Fruit fly (Drosophila melanogaster) whole organism, embryonic: ENCODE data around the gene CG9926.

ENCODE experiments used
- Ada2b ChIP-seq: fragments of 200-800 bp; sonication (Bioruptor generic); IDR thresholded peaks from 2 replicates; pipeline ENCODE4 v1.3.6; 2022; ENCODE audit warnings: missing biosample characterization, missing genetic modification characterization
- Aef1 ChIP-seq: fragments of 200-800 bp; sonication (Bioruptor generic); IDR thresholded peaks from 3 replicates; pipeline ENCODE4 v1.3.6; 2022; ENCODE audit warnings: missing biosample characterization, missing genetic modification characterization
- Blimp-1 ChIP-seq: fragments of 200-800 bp; sonication (Bioruptor generic); optimal IDR thresholded peaks from 3 replicates; lab custom pipeline; 2018; ENCODE audit warnings: missing biosample characterization, missing genetic modification characterization, mild to moderate bottlenecking, moderate library complexity, missing genetic modification reagents
- CG12299 ChIP-seq: fragments of 200-800 bp; sonication (Bioruptor generic); optimal IDR thresholded peaks from 2 replicates; lab custom pipeline; 2018; ENCODE audit warnings: missing biosample characterization, mild to moderate bottlenecking, missing genetic modification characterization
- CG13424 ChIP-seq: fragments of 200-800 bp; sonication (Bioruptor generic); optimal IDR thresholded peaks from 2 replicates; lab custom pipeline; 2019; ENCODE audit warnings: missing biosample characterization, mild to moderate bottlenecking, missing genetic modification characterization, moderate library complexity
- CG13894 ChIP-seq: fragments of 200-800 bp; sonication (Bioruptor generic); optimal IDR thresholded peaks from 3 replicates; lab custom pipeline; 2018; ENCODE audit warnings: missing biosample characterization, mild to moderate bottlenecking, missing genetic modification characterization, moderate library complexity
- CG14710 ChIP-seq: fragments of 200-800 bp; sonication (Bioruptor generic); optimal IDR thresholded peaks from 3 replicates; lab custom pipeline; 2019; ENCODE audit warnings: missing biosample characterization, mild to moderate bottlenecking, missing genetic modification characterization, moderate library complexity
- CG15514 ChIP-seq: fragments of 200-800 bp; sonication (Bioruptor generic); optimal IDR thresholded peaks from 3 replicates; lab custom pipeline; 2017; ENCODE audit warnings: missing biosample characterization, missing genetic modification characterization, mild to moderate bottlenecking, moderate library complexity, missing genetic modification reagents
- CG16813 ChIP-seq: fragments of 200-800 bp; sonication (Bioruptor generic); IDR thresholded peaks from 3 replicates; pipeline ENCODE4 v1.3.6; 2022; ENCODE audit warnings: missing biosample characterization, missing genetic modification characterization; ENCODE audit not compliant: partially characterized antibody
- CG17359 ChIP-seq: fragments of 200-800 bp; sonication (Bioruptor generic); optimal IDR thresholded peaks from 3 replicates; lab custom pipeline; 2018; ENCODE audit warnings: missing biosample characterization, mild to moderate bottlenecking, missing genetic modification characterization, moderate library complexity
- CG17802 ChIP-seq: fragments of 200-800 bp; sonication (Bioruptor generic); optimal IDR thresholded peaks from 2 replicates; lab custom pipeline; 2018; ENCODE audit warnings: missing biosample characterization, mild to moderate bottlenecking, missing genetic modification characterization, moderate library complexity
- CG2678 ChIP-seq: fragments of 200-800 bp; sonication (Bioruptor generic); optimal IDR thresholded peaks from 3 replicates; lab custom pipeline; 2019; ENCODE audit warnings: missing biosample characterization, mild to moderate bottlenecking, missing genetic modification characterization, moderate library complexity
- CG2889 ChIP-seq: fragments of 200-800 bp; sonication (Bioruptor generic); IDR thresholded peaks from 3 replicates; pipeline ENCODE4 v1.3.6; 2022; ENCODE audit warnings: missing biosample characterization, missing genetic modification characterization
- CG30020 ChIP-seq: fragments of 200-800 bp; optimal IDR thresholded peaks from 2 replicates; lab custom pipeline; 2019; ENCODE audit warnings: missing biosample characterization, mild to moderate bottlenecking, missing genetic modification characterization, moderate library complexity
- CG31365 ChIP-seq: fragments of 200-800 bp; sonication (Bioruptor generic); optimal IDR thresholded peaks from 2 replicates; lab custom pipeline; 2018; ENCODE audit warnings: missing biosample characterization, mild to moderate bottlenecking, missing genetic modification characterization
- CG32532 ChIP-seq: fragments of 200-800 bp; sonication (Bioruptor generic); IDR thresholded peaks from 2 replicates; pipeline ENCODE4 v1.3.6; 2022; ENCODE audit warnings: missing biosample characterization, missing genetic modification characterization
- CG34376 ChIP-seq: fragments of 200-800 bp; sonication (Bioruptor generic); optimal IDR thresholded peaks from 2 replicates; lab custom pipeline; 2018; ENCODE audit warnings: missing biosample characterization, mild to moderate bottlenecking, missing genetic modification characterization
- D19A ChIP-seq: fragments of 200-800 bp; optimal IDR thresholded peaks from 3 replicates; lab custom pipeline; 2019; ENCODE audit warnings: missing biosample characterization, mild to moderate bottlenecking, missing genetic modification characterization, moderate library complexity
- Deaf1 ChIP-seq: fragments of 200-800 bp; optimal IDR thresholded peaks from 3 replicates; lab custom pipeline; 2019; ENCODE audit warnings: missing biosample characterization, mild to moderate bottlenecking, missing genetic modification characterization, moderate library complexity
- H15 ChIP-seq: fragments of 200-800 bp; sonication (Bioruptor generic); IDR thresholded peaks from 3 replicates; pipeline ENCODE4 v1.3.6; 2022; ENCODE audit warnings: missing biosample characterization, missing genetic modification characterization
- Jarid2 ChIP-seq: fragments of 200-800 bp; sonication (Bioruptor generic); optimal IDR thresholded peaks from 3 replicates; lab custom pipeline; 2017; ENCODE audit warnings: mild to moderate bottlenecking, missing biosample characterization, missing genetic modification reagents, missing genetic modification characterization
- Lhr ChIP-seq: fragments of 200-800 bp; sonication (Bioruptor generic); optimal IDR thresholded peaks from 3 replicates; lab custom pipeline; 2017; ENCODE audit warnings: mild to moderate bottlenecking, missing biosample characterization, missing genetic modification reagents, missing genetic modification characterization
- NFAT ChIP-seq: fragments of 200-800 bp; sonication (Bioruptor generic); IDR thresholded peaks from 2 replicates; pipeline ENCODE4 v1.3.6; 2022; ENCODE audit warnings: missing biosample characterization, missing genetic modification characterization
- Oli ChIP-seq: fragments of 200-800 bp; sonication (Bioruptor generic); optimal IDR thresholded peaks from 2 replicates; lab custom pipeline; 2018; ENCODE audit warnings: missing biosample characterization, mild to moderate bottlenecking, missing genetic modification characterization, moderate library complexity
- PHDP ChIP-seq: fragments of 200-800 bp; sonication (Bioruptor generic); optimal IDR thresholded peaks from 3 replicates; lab custom pipeline; 2018; ENCODE audit warnings: missing biosample characterization, mild to moderate bottlenecking, missing genetic modification characterization, moderate library complexity
- Sin3A ChIP-seq: fragments of >200 bp; optimal IDR thresholded peaks from 2 replicates; lab custom pipeline; 2018
- Sry-β ChIP-seq: fragments of 200-800 bp; sonication (Bioruptor generic); optimal IDR thresholded peaks from 2 replicates; lab custom pipeline; 2018; ENCODE audit warnings: missing biosample characterization, mild to moderate bottlenecking, missing genetic modification characterization, moderate library complexity
- Sry-δ ChIP-seq: fragments of 200-800 bp; sonication (Bioruptor generic); optimal IDR thresholded peaks from 2 replicates; lab custom pipeline; 2016; ENCODE audit warnings: missing biosample characterization, missing genetic modification characterization
- Xrp1 ChIP-seq: fragments of 200-800 bp; sonication (Bioruptor generic); IDR thresholded peaks from 2 replicates; pipeline ENCODE4 v1.3.6; 2022; ENCODE audit warnings: missing biosample characterization, missing genetic modification characterization
- abd-A ChIP-seq: fragments of 200-800 bp; sonication (Bioruptor generic); optimal IDR thresholded peaks from 3 replicates; lab custom pipeline; 2019; ENCODE audit warnings: missing biosample characterization, mild to moderate bottlenecking, missing genetic modification characterization, moderate library complexity
- ac ChIP-seq: fragments of 200-800 bp; sonication (Bioruptor generic); optimal IDR thresholded peaks from 3 replicates; lab custom pipeline; 2017; ENCODE audit warnings: missing biosample characterization, mild to moderate bottlenecking, missing genetic modification characterization
- ash1 ChIP-seq: fragments of 200-800 bp; sonication (Bioruptor generic); optimal IDR thresholded peaks from 2 replicates; lab custom pipeline; 2018; ENCODE audit warnings: missing biosample characterization, mild to moderate bottlenecking, missing genetic modification characterization
- caup ChIP-seq: fragments of 200-800 bp; sonication (Bioruptor generic); optimal IDR thresholded peaks from 3 replicates; lab custom pipeline; 2017; ENCODE audit warnings: missing biosample characterization, mild to moderate bottlenecking, missing genetic modification characterization, moderate library complexity; ENCODE audit not compliant: severe bottlenecking
- chm ChIP-seq: fragments of 200-800 bp; sonication (Bioruptor generic); IDR thresholded peaks from 2 replicates; pipeline ENCODE4 v1.3.6; 2022; ENCODE audit warnings: missing biosample characterization, missing genetic modification characterization
- fd96Cb ChIP-seq: fragments of 200-800 bp; sonication (Bioruptor generic); optimal IDR thresholded peaks from 2 replicates; lab custom pipeline; 2018; ENCODE audit warnings: missing biosample characterization, mild to moderate bottlenecking, missing genetic modification characterization, moderate library complexity
- gcm ChIP-seq: fragments of 200-800 bp; sonication (Bioruptor generic); optimal IDR thresholded peaks from 2 replicates; lab custom pipeline; 2019; ENCODE audit warnings: missing biosample characterization, mild to moderate bottlenecking, missing genetic modification characterization, moderate library complexity
- gt ChIP-seq: fragments of 200-800 bp; sonication (Bioruptor generic); IDR thresholded peaks from 2 replicates; pipeline ENCODE4 v1.3.6; 2022; ENCODE audit warnings: missing biosample characterization, missing genetic modification characterization
- h ChIP-seq: fragments of >200 bp; optimal IDR thresholded peaks from 2 replicates; lab custom pipeline; 2017
- jigr1 ChIP-seq: fragments of 200-800 bp; sonication (Bioruptor generic); IDR thresholded peaks from 3 replicates; pipeline ENCODE4 v1.3.6; 2022; ENCODE audit warnings: missing biosample characterization, missing genetic modification characterization
- jing ChIP-seq: fragments of 200-800 bp; sonication (Bioruptor generic); optimal IDR thresholded peaks from 2 replicates; lab custom pipeline; 2018; ENCODE audit warnings: missing biosample characterization, mild to moderate bottlenecking, missing genetic modification characterization
- lbe ChIP-seq: fragments of 200-800 bp; sonication (Bioruptor generic); optimal IDR thresholded peaks from 2 replicates; lab custom pipeline; 2016; ENCODE audit warnings: missing biosample characterization, mild to moderate bottlenecking, missing genetic modification characterization
- mld ChIP-seq: fragments of 200-800 bp; sonication (Bioruptor generic); IDR thresholded peaks from 3 replicates; pipeline ENCODE4 v1.3.6; 2022; ENCODE audit warnings: missing biosample characterization, missing genetic modification characterization; ENCODE audit not compliant: partially characterized antibody
- nmo ChIP-seq: fragments of 200-800 bp; sonication (Bioruptor generic); optimal IDR thresholded peaks from 2 replicates; lab custom pipeline; 2018; ENCODE audit warnings: missing biosample characterization, mild to moderate bottlenecking, missing genetic modification characterization, moderate library complexity
- pum ChIP-seq: fragments of 200-800 bp; sonication (Bioruptor generic); optimal IDR thresholded peaks from 2 replicates; lab custom pipeline; 2016; ENCODE audit warnings: missing biosample characterization, missing genetic modification characterization
- sens-2 ChIP-seq: fragments of 200-800 bp; sonication (Bioruptor generic); IDR thresholded peaks from 2 replicates; pipeline ENCODE4 v1.3.6; 2022; ENCODE audit warnings: missing biosample characterization, missing genetic modification characterization
- sob ChIP-seq: fragments of 200-800 bp; sonication (Bioruptor generic); IDR thresholded peaks from 2 replicates; pipeline ENCODE4 v1.3.6; 2022; ENCODE audit warnings: missing biosample characterization, missing genetic modification characterization
- sqz ChIP-seq: fragments of 200-800 bp; sonication (Bioruptor generic); optimal IDR thresholded peaks from 3 replicates; lab custom pipeline; 2018; ENCODE audit warnings: missing biosample characterization, mild to moderate bottlenecking, missing genetic modification characterization
- ssp ChIP-seq: fragments of 200-800 bp; sonication (Bioruptor generic); IDR thresholded peaks from 2 replicates; pipeline ENCODE4 v1.3.6; 2022; ENCODE audit warnings: missing biosample characterization, missing genetic modification characterization
- wek ChIP-seq: fragments of 200-800 bp; sonication (Bioruptor generic); optimal IDR thresholded peaks from 3 replicates; lab custom pipeline; 2018; ENCODE audit warnings: missing biosample characterization, mild to moderate bottlenecking, missing genetic modification characterization, moderate library complexity

The CG9926 gene

DNA sequence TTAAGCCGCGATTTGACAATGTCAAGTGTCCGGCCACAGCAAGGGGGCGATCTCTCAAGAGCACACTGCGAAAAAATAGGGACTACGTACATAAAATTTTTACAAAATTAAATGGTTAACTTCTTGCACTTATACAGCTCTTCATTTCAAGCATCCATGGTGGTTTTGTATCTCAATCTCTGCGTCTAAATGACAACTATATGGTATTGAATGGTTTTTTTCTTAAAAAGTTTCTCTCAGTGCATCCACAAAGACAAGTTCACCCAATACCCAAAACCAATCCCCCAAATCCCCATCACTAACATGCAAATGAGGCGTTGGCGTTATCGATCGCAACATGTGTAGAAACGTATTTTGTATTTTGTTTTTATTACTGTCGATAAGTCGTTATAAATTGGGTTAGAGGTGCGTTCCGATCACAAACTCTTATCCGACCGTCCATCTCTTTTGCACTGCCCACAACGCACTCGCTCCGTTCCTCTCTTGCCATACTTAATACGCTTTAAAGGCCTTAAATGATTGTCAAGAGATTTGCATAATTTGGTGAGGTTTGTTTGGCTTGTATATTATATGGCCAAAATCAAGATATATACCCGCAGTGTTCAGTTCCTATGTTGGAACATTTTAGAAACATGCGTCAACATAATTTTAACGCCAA is 36.0 kb downstream of the CG9926 start (continued):
- TF ChIP-seq Deaf1 (tag; lab: Kevin White, UChicago), result peak; percentile 39
- peak; percentile 73 for TF ChIP-seq NFAT
- no peak for TF ChIP-seq CG30020 (tag; lab: Kevin White, UChicago)
- TF ChIP-seq H15 (GFP tag; lab: Robert Waterston, UW), result peak; percentile 64; the same call in 2 of the 3 replicates
- TF ChIP-seq mld, result no peak
- peak; percentile 81 for TF ChIP-seq CG17359 (tag; lab: Kevin White, UChicago)
- peak; percentile 60 for TF ChIP-seq CG14710 (tag; lab: Kevin White, UChicago)
- TF ChIP-seq CG17802, result peak; percentile 44
- peak; percentile 56 for TF ChIP-seq sqz
- peak; percentile 32 for TF ChIP-seq Lhr (GFP tag; lab: Kevin White, UChicago)
- TF ChIP-seq CG2678 (tag; lab: Kevin White, UChicago), result peak; percentile 85
- TF ChIP-seq abd-A (tag; lab: Kevin White, UChicago), result peak; percentile 92
- TF ChIP-seq ash1 (GFP tag; lab: Kevin White, UChicago), result no peak
- TF ChIP-seq Aef1, result peak; percentile 68
- peak; percentile 4 for TF ChIP-seq Sry-β (GFP tag; lab: Kevin White, UChicago)
- no peak for TF ChIP-seq Sin3A (lab: Kevin White, UChicago)
- TF ChIP-seq lbe, result peak; percentile 2
- TF ChIP-seq Jarid2 (GFP tag; lab: Kevin White, UChicago), result peak; percentile 23
- no peak; the same call in 2 of the 3 replicates for TF ChIP-seq jigr1 (GFP tag; lab: Robert Waterston, UW)
- TF ChIP-seq CG16813 (GFP tag; lab: Robert Waterston, UW), result no peak
- peak; percentile 79 for TF ChIP-seq CG13424 (tag; lab: Kevin White, UChicago)
- TF ChIP-seq fd96Cb (tag; lab: Kevin White, UChicago), result peak; percentile 80
- peak; percentile 81 for TF ChIP-seq pum (GFP tag; lab: Kevin White, UChicago)
- TF ChIP-seq CG32532 (GFP tag; lab: Robert Waterston, UW), result peak; percentile 88
- TF ChIP-seq wek (GFP tag; lab: Kevin White, UChicago), result peak; percentile 50
- TF ChIP-seq sens-2 (GFP tag; lab: Robert Waterston, UW), result peak; percentile 75
- TF ChIP-seq ssp, result peak; percentile 58
- peak; percentile 84 for TF ChIP-seq Ada2b
- TF ChIP-seq gt (GFP tag; lab: Robert Waterston, UW), result 0 out of 2 replicates have a peak, but pooled peaks have one; percentile 17
- TF ChIP-seq Oli (tag; lab: Kevin White, UChicago), result peak; percentile 82
- TF ChIP-seq CG15514, result peak; percentile 47
- TF ChIP-seq gcm (GFP tag; lab: Kevin White, UChicago), result peak; percentile 52
- no peak for TF ChIP-seq CG34376 (GFP tag; lab: Kevin White, UChicago)
- peak; percentile 74 for TF ChIP-seq Blimp-1 (GFP tag; lab: Kevin White, UChicago)
- peak; percentile 71 for TF ChIP-seq PHDP (tag; lab: Kevin White, UChicago)
- TF ChIP-seq nmo (GFP tag; lab: Kevin White, UChicago), result peak; percentile 78
- peak; percentile 64 for TF ChIP-seq D19A (tag; lab: Kevin White, UChicago)
- TF ChIP-seq Sry-δ (GFP tag; lab: Kevin White, UChicago), result peak; percentile 50
- TF ChIP-seq CG31365 (tag; lab: Kevin White, UChicago), result peak; percentile 39
- TF ChIP-seq CG2889 (GFP tag; lab: Robert Waterston, UW), result no peak
- TF ChIP-seq h (lab: Kevin White, UChicago), result no peak
- TF ChIP-seq sob (GFP tag; lab: Robert Waterston, UW), result peak; percentile 83
- TF ChIP-seq ac (GFP tag; lab: Kevin White, UChicago), result no peak
- TF ChIP-seq jing (GFP tag; lab: Kevin White, UChicago), result peak; percentile 38
- peak; percentile 13 for TF ChIP-seq CG12299 (tag; lab: Kevin White, UChicago)
- peak; percentile 66 for TF ChIP-seq caup (GFP tag; lab: Kevin White, UChicago)
- TF ChIP-seq chm (GFP tag; lab: Robert Waterston, UW), result peak; percentile 85
- TF ChIP-seq CG13894 (tag; lab: Kevin White, UChicago), result peak; percentile 92
- TF ChIP-seq Xrp1 (GFP tag; lab: Robert Waterston, UW), result peak; percentile 86
